Fruit fly (Drosophila melanogaster) whole organism, embryonic: ENCODE data around the gene DCTN5-p25.

Experiments
- Awh ChIP-seq: fragments of 200-800 bp; sonication (Bioruptor generic); IDR thresholded peaks from 2 replicates; pipeline ENCODE4, ENCODE4 v1.3.6; 2022; ENCODE audit warnings: missing biosample characterization, missing genetic modification characterization
- BEAF-32 ChIP-seq: fragments of 200-800 bp; sonication (Bioruptor generic); optimal IDR thresholded peaks from 3 replicates; lab custom pipeline; 2017; ENCODE audit warnings: missing biosample characterization, missing genetic modification characterization, mild to moderate bottlenecking, moderate library complexity, missing genetic modification reagents
- Bgb ChIP-seq: fragments of 200-800 bp; sonication (Bioruptor generic); IDR thresholded peaks from 2 replicates; pipeline ENCODE4 v1.3.6; 2022; ENCODE audit warnings: missing biosample characterization, missing genetic modification characterization; ENCODE audit not compliant: partially characterized antibody
- CG10321 ChIP-seq: fragments of 200-800 bp; sonication (Bioruptor generic); IDR thresholded peaks from 2 replicates; pipeline ENCODE4 v1.3.6; 2022; ENCODE audit warnings: missing biosample characterization, missing genetic modification characterization
- CG11093 ChIP-seq: fragments of 200-800 bp; sonication (Bioruptor generic); IDR thresholded peaks from 3 replicates; pipeline ENCODE4 v1.3.6; 2022; ENCODE audit warnings: missing biosample characterization, missing genetic modification characterization
- CG11398 ChIP-seq: fragments of 200-800 bp; sonication (Bioruptor generic); optimal IDR thresholded peaks from 2 replicates; lab custom pipeline; 2016; ENCODE audit warnings: missing biosample characterization, missing genetic modification characterization
- CG11723 ChIP-seq: fragments of 200-800 bp; sonication (Bioruptor generic); optimal IDR thresholded peaks from 2 replicates; lab custom pipeline; 2017; ENCODE audit warnings: missing biosample characterization, mild to moderate bottlenecking, missing genetic modification characterization
- CG17568 ChIP-seq: fragments of 200-800 bp; sonication (Bioruptor generic); optimal IDR thresholded peaks from 2 replicates; lab custom pipeline; 2018; ENCODE audit warnings: missing biosample characterization, mild to moderate bottlenecking, missing genetic modification characterization, moderate library complexity
- CG17912 ChIP-seq: fragments of 200-800 bp; sonication (Bioruptor generic); optimal IDR thresholded peaks from 2 replicates; lab custom pipeline; 2018; ENCODE audit warnings: missing biosample characterization, mild to moderate bottlenecking, missing genetic modification characterization
- CG2875 ChIP-seq: fragments of 200-800 bp; sonication (Bioruptor generic); optimal IDR thresholded peaks from 2 replicates; lab custom pipeline; 2017; ENCODE audit warnings: missing biosample characterization, mild to moderate bottlenecking, missing genetic modification characterization, missing genetic modification reagents
- CG33557 ChIP-seq: fragments of 200-800 bp; sonication (Bioruptor generic); optimal IDR thresholded peaks from 2 replicates; lab custom pipeline; 2019; ENCODE audit warnings: missing biosample characterization, mild to moderate bottlenecking, missing genetic modification characterization, moderate library complexity
- CG4617 ChIP-seq: fragments of 200-800 bp; sonication (Bioruptor generic); optimal IDR thresholded peaks from 3 replicates; lab custom pipeline; 2016; ENCODE audit warnings: missing biosample characterization, missing genetic modification characterization, borderline replicate concordance
- CG4730 ChIP-seq: fragments of 200-800 bp; sonication (Bioruptor generic); IDR thresholded peaks from 2 replicates; pipeline ENCODE4 v1.3.6; 2022; ENCODE audit warnings: missing biosample characterization, missing genetic modification characterization
- CG7786 ChIP-seq: fragments of 200-800 bp; sonication (Bioruptor generic); optimal IDR thresholded peaks from 2 replicates; lab custom pipeline; 2016; ENCODE audit warnings: missing biosample characterization, missing genetic modification characterization
- CG9215 ChIP-seq: fragments of 200-800 bp; sonication (Bioruptor generic); IDR thresholded peaks from 2 replicates; pipeline ENCODE4 v1.3.6; 2022; ENCODE audit warnings: missing biosample characterization, missing genetic modification characterization
- CG9609 ChIP-seq: fragments of 200-800 bp; sonication (Bioruptor generic); optimal IDR thresholded peaks from 3 replicates; lab custom pipeline; 2016; ENCODE audit warnings: missing biosample characterization, missing genetic modification characterization
- CkIIα-i1 ChIP-seq: fragments of 200-800 bp; sonication (Bioruptor generic); IDR thresholded peaks from 2 replicates; pipeline ENCODE4 v1.3.6; 2022; ENCODE audit warnings: missing biosample characterization, missing genetic modification characterization
- D19A ChIP-seq: fragments of 200-800 bp; optimal IDR thresholded peaks from 3 replicates; lab custom pipeline; 2019; ENCODE audit warnings: missing biosample characterization, mild to moderate bottlenecking, missing genetic modification characterization, moderate library complexity
- Ets65A ChIP-seq: fragments of 200-800 bp; sonication (Bioruptor generic); peaks from one replicate; lab custom pipeline; 2016; ENCODE audit warnings: missing biosample characterization, missing genetic modification characterization
- H2.0 ChIP-seq: fragments of 200-800 bp; sonication (Bioruptor generic); IDR thresholded peaks from 2 replicates; pipeline ENCODE4 v1.3.6; 2022; ENCODE audit warnings: missing biosample characterization, missing genetic modification characterization
- Hand ChIP-seq: fragments of 200-800 bp; sonication (Bioruptor generic); optimal IDR thresholded peaks from 2 replicates; lab custom pipeline; 2017; ENCODE audit warnings: mild to moderate bottlenecking, missing biosample characterization, missing genetic modification reagents, missing genetic modification characterization
- Lim3 ChIP-seq: fragments of 200-800 bp; sonication (Bioruptor generic); IDR thresholded peaks from 2 replicates; pipeline ENCODE4 v1.3.6; 2022; ENCODE audit warnings: missing biosample characterization, missing genetic modification characterization
- Lpt ChIP-seq: fragments of >200 bp; optimal IDR thresholded peaks from 2 replicates; lab custom pipeline; 2018; ENCODE audit warnings: missing biosample characterization, missing genetic modification characterization
- Mad ChIP-seq: fragments of 200-800 bp; sonication (Bioruptor generic); optimal IDR thresholded peaks from 2 replicates; lab custom pipeline; 2016; ENCODE audit warnings: missing biosample characterization, missing genetic modification characterization
- Meics ChIP-seq: fragments of 200-800 bp; sonication (Bioruptor generic); optimal IDR thresholded peaks from 2 replicates; lab custom pipeline; 2017; ENCODE audit warnings: missing biosample characterization, mild to moderate bottlenecking, missing genetic modification characterization
- NC2α ChIP-seq: fragments of 200-800 bp; sonication (Bioruptor generic); optimal IDR thresholded peaks from 2 replicates; lab custom pipeline; 2016; ENCODE audit warnings: missing biosample characterization, missing genetic modification characterization
- Oli ChIP-seq: fragments of 200-800 bp; sonication (Bioruptor generic); optimal IDR thresholded peaks from 2 replicates; lab custom pipeline; 2018; ENCODE audit warnings: missing biosample characterization, mild to moderate bottlenecking, missing genetic modification characterization, moderate library complexity
- Pdp1 ChIP-seq, 2 experiments: fragments of 200-800 bp; sonication (Bioruptor generic); optimal IDR thresholded peaks; 3 replicates each; lab custom pipeline; 2016; ENCODE audit warnings: missing biosample characterization in 2 of 2, missing genetic modification characterization in 2 of 2, mild to moderate bottlenecking in 1 of 2, moderate library complexity in 1 of 2
- Sox100B ChIP-seq: fragments of 200-800 bp; sonication (Bioruptor generic); optimal IDR thresholded peaks from 3 replicates; lab custom pipeline; 2018; ENCODE audit warnings: missing biosample characterization, mild to moderate bottlenecking, missing genetic modification characterization
- Ssrp ChIP-seq: fragments of 200-800 bp; sonication (Bioruptor generic); optimal IDR thresholded peaks from 2 replicates; lab custom pipeline; 2018; ENCODE audit warnings: missing biosample characterization, mild to moderate bottlenecking, missing genetic modification characterization, moderate library complexity
- Xbp1 ChIP-seq: fragments of 200-800 bp; sonication (Bioruptor generic); optimal IDR thresholded peaks from 3 replicates; lab custom pipeline; 2016; ENCODE audit warnings: missing biosample characterization, mild to moderate bottlenecking, missing genetic modification characterization
- az2 ChIP-seq: fragments of 200-800 bp; sonication (Bioruptor generic); optimal IDR thresholded peaks from 3 replicates; lab custom pipeline; 2016; ENCODE audit warnings: missing biosample characterization, missing genetic modification characterization
- cad ChIP-seq: fragments of >200 bp; optimal IDR thresholded peaks from 2 replicates; lab custom pipeline; 2017; ENCODE audit warnings: missing biosample characterization, missing genetic modification characterization
- exex ChIP-seq: fragments of 200-800 bp; sonication (Bioruptor generic); optimal IDR thresholded peaks from 4 replicates; lab custom pipeline; 2018; ENCODE audit warnings: missing biosample characterization, mild to moderate bottlenecking, missing genetic modification characterization, moderate library complexity
- eyg ChIP-seq: fragments of 200-800 bp; sonication (Bioruptor generic); optimal IDR thresholded peaks from 3 replicates; lab custom pipeline; 2016; ENCODE audit warnings: missing biosample characterization, missing genetic modification characterization
- fd64A ChIP-seq: fragments of 200-800 bp; sonication (Bioruptor generic); optimal IDR thresholded peaks from 3 replicates; lab custom pipeline; 2018; ENCODE audit warnings: missing biosample characterization, mild to moderate bottlenecking, missing genetic modification characterization
- ftz-f1 ChIP-seq: fragments of 200-800 bp; sonication (Bioruptor generic); optimal IDR thresholded peaks from 2 replicates; lab custom pipeline; 2016; ENCODE audit warnings: missing biosample characterization, missing genetic modification characterization
- hbn ChIP-seq: fragments of 200-800 bp; sonication (Bioruptor generic); IDR thresholded peaks from 2 replicates; pipeline ENCODE4 v1.3.6; 2022; ENCODE audit warnings: missing biosample characterization, missing genetic modification characterization; ENCODE audit not compliant: partially characterized antibody
- klu ChIP-seq: fragments of 200-800 bp; sonication (Bioruptor generic); IDR thresholded peaks from 2 replicates; pipeline ENCODE4 v1.3.6; 2022; ENCODE audit warnings: missing biosample characterization, missing genetic modification characterization
- lilli ChIP-seq: fragments of 200-800 bp; sonication (Bioruptor generic); optimal IDR thresholded peaks from 3 replicates; lab custom pipeline; 2016; ENCODE audit warnings: missing biosample characterization, missing genetic modification characterization
- oc ChIP-seq: fragments of 200-800 bp; sonication (Bioruptor generic); optimal IDR thresholded peaks from 2 replicates; lab custom pipeline; 2018; ENCODE audit warnings: missing biosample characterization, mild to moderate bottlenecking, missing genetic modification characterization, moderate library complexity
- otp ChIP-seq: fragments of 200-800 bp; sonication (Bioruptor generic); IDR thresholded peaks from 3 replicates; pipeline ENCODE4, ENCODE4 v1.3.6; 2022; ENCODE audit warnings: missing biosample characterization, missing genetic modification characterization
- salm ChIP-seq: fragments of 200-800 bp; sonication (Bioruptor generic); optimal IDR thresholded peaks from 2 replicates; lab custom pipeline; 2018; ENCODE audit warnings: missing biosample characterization, mild to moderate bottlenecking, missing genetic modification characterization
- scrt ChIP-seq: fragments of 200-800 bp; sonication (Bioruptor generic); optimal IDR thresholded peaks from 2 replicates; lab custom pipeline; 2018; ENCODE audit warnings: missing biosample characterization, mild to moderate bottlenecking, missing genetic modification characterization, moderate library complexity
- slp2 ChIP-seq: fragments of 200-800 bp; sonication (Bioruptor generic); optimal IDR thresholded peaks from 2 replicates; lab custom pipeline; 2016; ENCODE audit warnings: missing biosample characterization, missing genetic modification characterization
- sqz ChIP-seq: fragments of 200-800 bp; sonication (Bioruptor generic); optimal IDR thresholded peaks from 3 replicates; lab custom pipeline; 2018; ENCODE audit warnings: missing biosample characterization, mild to moderate bottlenecking, missing genetic modification characterization
- z ChIP-seq: fragments of 200-800 bp; sonication (Bioruptor generic); IDR thresholded peaks from 3 replicates; pipeline ENCODE4 v1.3.6; 2022; ENCODE audit warnings: missing biosample characterization, missing genetic modification characterization
- zen2 ChIP-seq: fragments of 200-800 bp; sonication (Bioruptor generic); IDR thresholded peaks from 3 replicates; pipeline ENCODE4 v1.3.6; 2022; ENCODE audit warnings: missing biosample characterization, missing genetic modification characterization; ENCODE audit not compliant: partially characterized antibody
- zfh1 ChIP-seq: fragments of 200-800 bp; sonication (Bioruptor generic); IDR thresholded peaks from 3 replicates; pipeline ENCODE4 v1.3.6; 2022; ENCODE audit warnings: missing biosample characterization, missing genetic modification characterization

DCTN5-p25 gene

DNA sequence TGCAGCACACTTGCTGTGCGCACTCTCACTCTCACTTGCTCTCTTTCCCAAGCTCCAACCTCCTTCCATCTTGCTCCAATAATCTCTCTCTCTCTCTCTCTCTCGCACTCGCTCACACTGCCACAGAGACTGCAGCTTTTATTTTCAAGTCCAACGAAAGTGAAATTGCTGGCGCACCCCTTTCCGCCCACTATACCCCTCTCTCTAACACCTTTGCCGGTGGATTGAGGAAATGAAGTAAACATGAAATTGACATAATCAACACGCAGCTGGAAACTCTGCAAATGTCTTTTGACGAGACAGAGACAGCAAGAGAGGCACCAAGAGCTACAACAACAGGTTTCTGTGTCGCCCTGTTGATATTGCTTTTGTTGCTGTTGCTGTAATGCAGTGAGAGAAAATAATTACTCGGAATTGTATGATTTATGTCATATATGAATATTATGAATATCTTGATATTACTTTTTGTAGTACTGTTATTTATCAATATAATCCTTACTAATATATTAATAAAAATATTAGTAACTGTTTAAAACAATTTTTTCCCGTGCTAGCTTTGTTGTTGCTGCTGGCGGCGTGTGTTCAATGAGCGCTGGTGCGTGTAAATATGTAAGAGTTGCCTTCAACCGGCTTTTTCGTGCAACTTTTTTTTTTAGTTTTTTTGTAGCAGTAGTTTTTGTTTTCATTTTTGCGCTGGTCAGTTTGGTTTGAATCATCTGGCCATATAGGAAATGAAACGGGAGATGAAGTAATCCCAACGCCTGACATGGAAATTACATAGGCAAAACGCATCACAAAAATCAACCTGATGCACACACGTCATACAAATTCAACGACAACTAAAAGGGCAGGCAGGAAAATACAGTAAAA is 9.7 kb upstream of the DCTN5-p25 start (continued):
- peak; percentile 94 for TF ChIP-seq Awh
- TF ChIP-seq Sox100B (GFP tag; lab: Kevin White, UChicago): peak; percentile 95
- peak; percentile 76 for TF ChIP-seq CG17568 (GFP tag; lab: Kevin White, UChicago)
- peak; percentile 17 to 81 for TF ChIP-seq Pdp1 (GFP tag; optimal IDR thresholded peaks at IDR 0.05; lab: Kevin White, UChicago)
- TF ChIP-seq CG10321 (GFP tag; lab: Robert Waterston, UW): peak; percentile 64
- TF ChIP-seq Oli (tag; lab: Kevin White, UChicago): peak; percentile 96
- TF ChIP-seq CG7786 (GFP tag; lab: Kevin White, UChicago): peak; percentile 9
- TF ChIP-seq BEAF-32 (GFP tag; lab: Kevin White, UChicago): no peak
- TF ChIP-seq CG11093 (GFP tag; lab: Robert Waterston, UW): peak; percentile 91
- peak; percentile 96 for TF ChIP-seq Ssrp (tag; lab: Kevin White, UChicago)
- peak; percentile 55 for TF ChIP-seq CG11398
- peak; percentile 44 for TF ChIP-seq Hand (GFP tag; lab: Kevin White, UChicago)
- peak; percentile 12 for TF ChIP-seq Ets65A (GFP tag; lab: Kevin White, UChicago)
- TF ChIP-seq cad (GFP tag; lab: Kevin White, UChicago): no peak
- TF ChIP-seq Lim3 (GFP tag; lab: Robert Waterston, UW): peak; percentile 85
- no peak for TF ChIP-seq hbn (GFP tag; lab: Robert Waterston, UW)
- peak; percentile 84 for TF ChIP-seq CG9215 (GFP tag; lab: Robert Waterston, UW)
- TF ChIP-seq eyg (GFP tag; lab: Kevin White, UChicago): no peak
- peak; percentile 48 for TF ChIP-seq Mad (GFP tag; lab: Kevin White, UChicago)
- TF ChIP-seq zfh1 (GFP tag; lab: Robert Waterston, UW): peak; percentile 89
- TF ChIP-seq klu: peak; percentile 78
- no peak for TF ChIP-seq ftz-f1 (GFP tag; lab: Kevin White, UChicago)
- peak; percentile 91 for TF ChIP-seq fd64A
- no peak for TF ChIP-seq NC2α (GFP tag; lab: Kevin White, UChicago)
- TF ChIP-seq lilli (GFP tag; lab: Kevin White, UChicago): peak; percentile 75
- TF ChIP-seq Xbp1 (GFP tag; lab: Kevin White, UChicago): peak; percentile 91
- peak; percentile 52 for TF ChIP-seq CG17912 (GFP tag; lab: Kevin White, UChicago)
- peak; percentile 86 for TF ChIP-seq Meics (GFP tag; lab: Kevin White, UChicago)
- no peak for TF ChIP-seq Lpt
- no peak for TF ChIP-seq CkIIα-i1 (GFP tag; lab: Robert Waterston, UW)
- TF ChIP-seq oc (tag; lab: Kevin White, UChicago): peak; percentile 92
- TF ChIP-seq CG9609 (GFP tag; lab: Kevin White, UChicago): peak; percentile 19
- TF ChIP-seq slp2 (GFP tag; lab: Kevin White, UChicago): no peak
- TF ChIP-seq CG11723: peak; percentile 74
- TF ChIP-seq z (GFP tag; lab: Robert Waterston, UW): peak; percentile 29; the same call in 1 of the 3 replicates
- TF ChIP-seq Bgb: peak; percentile 24; the same call in 1 of the 2 replicates
- peak; percentile 91 for TF ChIP-seq CG4730 (GFP tag; lab: Robert Waterston, UW)
- TF ChIP-seq D19A: peak; percentile 88
- peak; percentile 86 for TF ChIP-seq salm (tag; lab: Kevin White, UChicago)
- peak; percentile 48 for TF ChIP-seq CG4617 (GFP tag; lab: Kevin White, UChicago)
- TF ChIP-seq zen2 (GFP tag; lab: Robert Waterston, UW): 0 out of 3 replicates have a peak, but pooled peaks have one; percentile 46
- peak; percentile 85 for TF ChIP-seq H2.0 (GFP tag; lab: Robert Waterston, UW)
- TF ChIP-seq exex (tag; lab: Kevin White, UChicago): peak; percentile 49
- peak; percentile 81; the same call in 1 of the 3 replicates for TF ChIP-seq otp
- peak; percentile 74 for TF ChIP-seq sqz (GFP tag; lab: Kevin White, UChicago)
- TF ChIP-seq scrt (GFP tag; lab: Kevin White, UChicago): peak; percentile 96
- peak; percentile 82 for TF ChIP-seq CG2875 (GFP tag; lab: Kevin White, UChicago)
- TF ChIP-seq az2 (GFP tag; lab: Kevin White, UChicago): peak; percentile 90
- TF ChIP-seq CG33557 (GFP tag; lab: Kevin White, UChicago): peak; percentile 94
